Worm (Caenorhabditis elegans) whole organism, L3 larva: ENCODE data around the gene C14H10.3.

Source experiments
- elt-2 ChIP-seq: sonication (generic microtip); optimal IDR thresholded peaks from 2 replicates; lab custom pipeline; 2016; ENCODE audit warnings: missing genetic modification reagents, mild to moderate bottlenecking, missing genetic modification characterization, missing compliant biosample characterization
- fkh-10 ChIP-seq: sonication (generic microtip); optimal IDR thresholded peaks from 2 replicates; lab custom pipeline; 2017; ENCODE audit warnings: missing biosample characterization, missing genetic modification reagents, missing genetic modification characterization
- fos-1 ChIP-seq: fragments of 150-350 bp; optimal IDR thresholded peaks from 2 replicates; lab custom pipeline; 2014; ENCODE audit warnings: missing biosample characterization, missing genetic modification characterization
- pqm-1 ChIP-seq: fragments of 150-350 bp; optimal IDR thresholded peaks from 2 replicates; lab custom pipeline; 2017; ENCODE audit warnings: missing biosample characterization, missing genetic modification characterization, inconsistent platforms
- unc-62 ChIP-seq: fragments of 150-350 bp; sonication (generic microtip); optimal IDR thresholded peaks from 4 replicates; lab custom pipeline; 2014; ENCODE audit warnings: missing biosample characterization, missing genetic modification reagents, missing genetic modification characterization

ce11 chrX:10189805-10190204, 38.1 kb downstream of the C14H10.3 start:
- no peak for TF ChIP-seq elt-2 (tag; lab: Kevin White, UChicago)
- TF ChIP-seq fkh-10 (GFP tag; lab: Kevin White, UChicago) = no peak
- TF ChIP-seq fos-1 (tag; lab: Kevin White, UChicago) = no peak
- no peak for TF ChIP-seq unc-62 (GFP tag; lab: Kevin White, UChicago)
- TF ChIP-seq pqm-1 = no peak
